Worm (Caenorhabditis elegans) whole organism, L4/young adult: ENCODE measurements around the gene thoc-2.

Experiments used
- W03F9.2 ChIP-seq: fragments of 150-350 bp; optimal IDR thresholded peaks from 2 replicates; lab custom pipeline; 2014; ENCODE audit warnings: missing biosample characterization, missing genetic modification characterization
- him-1 ChIP-seq: sonication (generic microtip); optimal IDR thresholded peaks from 2 replicates; lab custom pipeline; 2016; ENCODE audit warnings: missing genotype, missing genetic modification reagents, missing genetic modification characterization, missing compliant biosample characterization

DNA sequence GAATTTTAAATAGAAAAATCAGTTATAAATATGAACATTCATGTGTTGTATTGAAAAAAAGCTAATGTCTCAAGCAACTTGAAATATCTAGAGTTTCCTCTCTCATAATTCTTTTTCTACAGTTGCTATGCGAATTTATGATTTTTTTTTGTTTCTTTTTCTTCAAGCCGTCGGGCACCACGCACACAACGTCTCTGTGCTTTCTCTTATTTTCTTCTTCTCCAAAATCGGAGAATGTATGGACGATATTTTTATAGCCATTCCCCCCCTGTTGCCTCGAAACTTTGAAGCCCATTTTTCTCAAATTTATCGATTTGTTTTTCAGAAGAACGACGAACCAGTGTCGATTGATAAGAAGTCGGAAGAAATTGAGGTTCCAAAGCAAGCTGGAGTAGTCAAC, 11.1 kb upstream of the thoc-2 start:
- TF ChIP-seq W03F9.2 (tag; lab: Kevin White, UChicago) (no peak), him-1 (tag; lab: Kevin White, UChicago) (no peak)
